Worm (Caenorhabditis elegans) whole organism, young adult: ENCODE data around the gene fkh-2.
A peak's percentile ranks its signal among the peaks of the same experiment; 100 is the strongest.

Source experiments
- C06A6.2 ChIP-seq: fragments of 200-800 bp; sonication (Bioruptor generic); conservative IDR thresholded peaks from 2 replicates; pipeline ENCODE4 v1.3.6; 2022; ENCODE audit warnings: missing genetic modification characterization, missing compliant biosample characterization
- F10E7.11 ChIP-seq: sonication (generic microtip); optimal IDR thresholded peaks from 2 replicates; lab custom pipeline; 2017; ENCODE audit warnings: mild to moderate bottlenecking, missing genetic modification characterization, moderate library complexity, missing compliant biosample characterization
- F39B2.1 ChIP-seq: fragments of 200-800 bp; sonication (Bioruptor generic); IDR thresholded peaks from 2 replicates; pipeline ENCODE4 v1.3.6; 2022; ENCODE audit warnings: missing genetic modification reagents, missing genetic modification characterization, missing compliant biosample characterization
- F55B11.4 ChIP-seq: sonication (generic microtip); optimal IDR thresholded peaks from 2 replicates; lab custom pipeline; 2016; ENCODE audit warnings: missing compliant biosample characterization, missing genetic modification characterization, borderline replicate concordance; ENCODE audit not compliant: insufficient read depth
- K11D2.4 ChIP-seq: fragments of 200-800 bp; sonication (Bioruptor generic); IDR thresholded peaks from 2 replicates; pipeline ENCODE4 v1.3.6; 2022; ENCODE audit warnings: missing genetic modification reagents, missing genetic modification characterization, missing compliant biosample characterization
- K12H6.12 ChIP-seq: fragments of 200-800 bp; sonication (Bioruptor generic); optimal IDR thresholded peaks from 2 replicates; lab custom pipeline; 2018; ENCODE audit warnings: mild to moderate bottlenecking, missing genetic modification characterization, missing compliant biosample characterization
- T07F8.4 ChIP-seq: sonication (generic microtip); optimal IDR thresholded peaks from 2 replicates; lab custom pipeline; 2016; ENCODE audit warnings: mild to moderate bottlenecking, missing genetic modification characterization, moderate library complexity, missing compliant biosample characterization
- T26A5.8 ChIP-seq: sonication (generic microtip); optimal IDR thresholded peaks from 2 replicates; lab custom pipeline; 2016; ENCODE audit warnings: missing genetic modification characterization, missing compliant biosample characterization
- Y53G8AR.9 ChIP-seq: fragments of 200-800 bp; sonication (Bioruptor generic); conservative IDR thresholded peaks from 2 replicates; pipeline ENCODE4 v1.3.6; 2022; ENCODE audit warnings: missing genetic modification reagents, missing genetic modification characterization, missing compliant biosample characterization
- ZK185.1 ChIP-seq: sonication (generic microtip); optimal IDR thresholded peaks from 2 replicates; lab custom pipeline; 2016; ENCODE audit warnings: mild to moderate bottlenecking, missing genetic modification characterization, missing compliant biosample characterization; ENCODE audit not compliant: poor library complexity, severe bottlenecking
- attf-3 ChIP-seq: fragments of 200-800 bp; sonication (Bioruptor generic); conservative IDR thresholded peaks from 2 replicates; pipeline ENCODE4 v1.3.6; 2022; ENCODE audit warnings: missing genetic modification reagents, missing genetic modification characterization, missing compliant biosample characterization
- attf-5 ChIP-seq: fragments of 200-800 bp; sonication (Bioruptor generic); optimal IDR thresholded peaks from 2 replicates; lab custom pipeline; 2018; ENCODE audit warnings: mild to moderate bottlenecking, missing genetic modification characterization, missing compliant biosample characterization
- cebp-2 ChIP-seq: fragments of 200-800 bp; sonication (Bioruptor generic); IDR thresholded peaks from 2 replicates; pipeline ENCODE4 v1.3.6; 2022; ENCODE audit warnings: missing genetic modification characterization, missing compliant biosample characterization
- ceh-27 ChIP-seq: fragments of 200-800 bp; sonication (Bioruptor generic); optimal IDR thresholded peaks from 2 replicates; lab custom pipeline; 2018; ENCODE audit warnings: mild to moderate bottlenecking, missing genetic modification characterization, moderate library complexity, missing compliant biosample characterization
- ceh-40 ChIP-seq: fragments of 200-800 bp; sonication (Bioruptor generic); IDR thresholded peaks from 2 replicates; pipeline ENCODE4 v1.3.6; 2022; ENCODE audit warnings: missing genetic modification characterization, missing compliant biosample characterization
- die-1 ChIP-seq: sonication (generic microtip); optimal IDR thresholded peaks from 2 replicates; lab custom pipeline; 2016; ENCODE audit warnings: missing genotype, mild to moderate bottlenecking, missing genetic modification characterization, missing compliant biosample characterization
- dpl-1 ChIP-seq: fragments of 150-350 bp; optimal IDR thresholded peaks from 2 replicates; lab custom pipeline; 2014; ENCODE audit warnings: missing biosample characterization, missing genetic modification reagents, missing genetic modification characterization
- efl-1 ChIP-seq: fragments of 150-350 bp; optimal IDR thresholded peaks from 2 replicates; lab custom pipeline; 2014; ENCODE audit warnings: missing biosample characterization, missing genetic modification reagents, missing genetic modification characterization
- egl-18 ChIP-seq: fragments of 200-800 bp; sonication (Bioruptor generic); IDR thresholded peaks from 2 replicates; pipeline ENCODE4 v1.3.6; 2022; ENCODE audit warnings: missing genetic modification reagents, missing genetic modification characterization, missing compliant biosample characterization
- egl-44 ChIP-seq: fragments of 200-800 bp; sonication (Bioruptor generic); IDR thresholded peaks from 2 replicates; pipeline ENCODE4 v1.3.6; 2022; ENCODE audit warnings: missing genetic modification reagents, missing genetic modification characterization, missing compliant biosample characterization
- fkh-3 ChIP-seq: sonication (generic microtip); optimal IDR thresholded peaks from 2 replicates; lab custom pipeline; 2016; ENCODE audit warnings: mild to moderate bottlenecking, missing genetic modification characterization, missing compliant biosample characterization
- hlh-26 ChIP-seq: fragments of 200-800 bp; sonication (Bioruptor generic); conservative IDR thresholded peaks from 2 replicates; pipeline ENCODE4 v1.3.6; 2022; ENCODE audit warnings: missing genetic modification reagents, missing genetic modification characterization, missing compliant biosample characterization
- hsf-1 ChIP-seq: fragments of 200-800 bp; sonication (Bioruptor generic); IDR thresholded peaks from 2 replicates; pipeline ENCODE4 v1.3.6; 2022; ENCODE audit warnings: missing genetic modification reagents, missing genetic modification characterization, missing compliant biosample characterization
- let-607 ChIP-seq, 2 experiments: fragments of 200-800 bp in 1 of 2; sonication (Bioruptor generic) in 1 of 2; sonication (generic microtip) in 1 of 2; optimal IDR thresholded peaks; 2 replicates each; lab custom pipeline; 2016 to 2018; ENCODE audit warnings: mild to moderate bottlenecking in 2 of 2, missing compliant biosample characterization in 2 of 2, missing genetic modification characterization in 2 of 2, moderate library complexity in 2 of 2, missing genotype in 1 of 2
- lin-35 ChIP-seq, 3 experiments: fragments of 150-350 bp in 2 of 3; sonication (generic microtip) in 1 of 3; optimal IDR thresholded peaks; 2 replicates each; lab custom pipeline; 2014 to 2018; ENCODE audit warnings: missing biosample characterization in 3 of 3, missing genetic modification characterization in 3 of 3, missing genetic modification reagents in 3 of 3
- lin-40 ChIP-seq: sonication (generic microtip); optimal IDR thresholded peaks from 2 replicates; lab custom pipeline; 2016; ENCODE audit warnings: missing genetic modification characterization, mild to moderate bottlenecking, missing compliant biosample characterization, missing genotype, missing genetic modification reagents
- lsy-27 ChIP-seq: sonication (generic microtip); optimal IDR thresholded peaks from 2 replicates; lab custom pipeline; 2017; ENCODE audit warnings: missing genetic modification characterization, mild to moderate bottlenecking, missing compliant biosample characterization, antibody characterized with exemption, missing genotype, borderline replicate concordance; ENCODE audit not compliant: insufficient read depth
- madf-3 ChIP-seq: fragments of 200-800 bp; sonication (Bioruptor generic); IDR thresholded peaks from 2 replicates; pipeline ENCODE4 v1.3.6; 2022; ENCODE audit warnings: missing genetic modification reagents, missing genetic modification characterization, missing compliant biosample characterization
- mel-28 ChIP-seq: sonication (generic microtip); optimal IDR thresholded peaks from 2 replicates; lab custom pipeline; 2016; ENCODE audit warnings: borderline replicate concordance, mild to moderate bottlenecking, missing genetic modification characterization, missing compliant biosample characterization
- nfya-1 ChIP-seq: sonication (generic microtip); optimal IDR thresholded peaks from 2 replicates; lab custom pipeline; 2017; ENCODE audit warnings: antibody characterized with exemption, missing compliant biosample characterization, missing genetic modification characterization, borderline replicate concordance; ENCODE audit not compliant: insufficient read depth
- nfya-2 ChIP-seq: fragments of 200-800 bp; sonication (Bioruptor generic); IDR thresholded peaks from 2 replicates; pipeline ENCODE4 v1.3.6; 2022; ENCODE audit warnings: missing genetic modification reagents, missing genetic modification characterization, missing compliant biosample characterization
- nhr-27 ChIP-seq: fragments of 200-800 bp; sonication (Bioruptor generic); optimal IDR thresholded peaks from 2 replicates; lab custom pipeline; 2018; ENCODE audit warnings: mild to moderate bottlenecking, missing genetic modification characterization, moderate library complexity, missing compliant biosample characterization
- rcor-1 ChIP-seq: fragments of 200-800 bp; sonication (Bioruptor generic); IDR thresholded peaks from 2 replicates; pipeline ENCODE4 v1.3.6; 2022; ENCODE audit warnings: missing genetic modification reagents, missing genetic modification characterization, missing compliant biosample characterization
- rec-8 ChIP-seq, 2 experiments: sonication (generic microtip); optimal IDR thresholded peaks; 2 replicates each; lab custom pipeline; 2016; ENCODE audit warnings: mild to moderate bottlenecking in 2 of 2, missing genetic modification characterization in 2 of 2, missing genetic modification reagents in 2 of 2, missing genotype in 2 of 2, missing biosample characterization in 1 of 2, missing compliant biosample characterization in 1 of 2, moderate library complexity in 1 of 2
- snpc-1.1 ChIP-seq: sonication (generic microtip); optimal IDR thresholded peaks from 2 replicates; lab custom pipeline; 2017; ENCODE audit warnings: missing genetic modification characterization, mild to moderate bottlenecking, missing compliant biosample characterization, antibody characterized with exemption, moderate library complexity, missing genotype, missing genetic modification reagents; ENCODE audit not compliant: insufficient read depth
- tbp1 ChIP-seq: fragments of 200-800 bp; sonication (Bioruptor generic); optimal IDR thresholded peaks from 2 replicates; lab custom pipeline; 2018; ENCODE audit warnings: mild to moderate bottlenecking, missing genetic modification characterization, missing compliant biosample characterization
- unc-62 ChIP-seq: fragments of 150-350 bp; optimal IDR thresholded peaks from 2 replicates; lab custom pipeline; 2014; ENCODE audit warnings: missing biosample characterization, missing genetic modification reagents, missing genetic modification characterization
- zfh-2 ChIP-seq: fragments of 200-800 bp; sonication (Bioruptor generic); conservative IDR thresholded peaks from 2 replicates; pipeline ENCODE4 v1.3.6; 2022; ENCODE audit warnings: missing genetic modification reagents, missing genetic modification characterization, missing compliant biosample characterization
- zim-3 ChIP-seq: sonication (generic microtip); optimal IDR thresholded peaks from 2 replicates; lab custom pipeline; 2017; ENCODE audit warnings: mild to moderate bottlenecking, missing genetic modification characterization, moderate library complexity, missing compliant biosample characterization
- ztf-28 ChIP-seq: fragments of 200-800 bp; sonication (Bioruptor generic); IDR thresholded peaks from 2 replicates; pipeline ENCODE4 v1.3.6; 2022; ENCODE audit warnings: missing genetic modification reagents, missing genetic modification characterization, missing compliant biosample characterization
- ztf-6 ChIP-seq: fragments of 200-800 bp; sonication (Bioruptor generic); IDR thresholded peaks from 2 replicates; pipeline ENCODE4 v1.3.6; 2022; ENCODE audit warnings: missing genetic modification reagents, missing genetic modification characterization, missing compliant biosample characterization

The fkh-2 gene

ce11 chrX:3714797-3715196, 27.3 kb downstream of the fkh-2 start, which contains the start of gene C01C4.2:
C01C4.2 (plus strand) TSS chrX:3715097.
- TF ChIP-seq F39B2.1 (GFP tag; lab: Robert Waterston, UW), result no peak
- TF ChIP-seq nhr-27 (tag; lab: Kevin White, UChicago), result no peak
- no peak for TF ChIP-seq die-1 (tag; lab: Kevin White, UChicago)
- TF ChIP-seq zim-3 (tag; lab: Kevin White, UChicago), result no peak
- TF ChIP-seq egl-18, result no peak
- no peak for TF ChIP-seq zfh-2
- no peak for TF ChIP-seq madf-3 (GFP tag; lab: Robert Waterston, UW)
- TF ChIP-seq mel-28 (tag; lab: Kevin White, UChicago), result no peak
- no peak for TF ChIP-seq nfya-1 (tag; lab: Kevin White, UChicago)
- no peak for TF ChIP-seq hlh-26 (GFP tag; lab: Robert Waterston, UW)
- TF ChIP-seq fkh-3 (tag; lab: Kevin White, UChicago), result no peak
- TF ChIP-seq attf-3 (GFP tag; lab: Robert Waterston, UW), result no peak
- TF ChIP-seq rcor-1 (GFP tag; lab: Robert Waterston, UW), result no peak
- no peak for TF ChIP-seq ceh-40
- no peak for TF ChIP-seq Y53G8AR.9
- TF ChIP-seq dpl-1, result no peak
- no peak for TF ChIP-seq tbp1 (GFP tag; lab: Kevin White, UChicago)

- no peak for TF ChIP-seq let-607 (tag; optimal IDR thresholded peaks at IDR 0.05; lab: Kevin White, UChicago)
- no peak for TF ChIP-seq ceh-40
- no peak for TF ChIP-seq lin-40 (tag; lab: Kevin White, UChicago)
- TF ChIP-seq K11D2.4, result 0 out of 2 replicates have a peak, but pooled peaks have one; percentile 13
- TF ChIP-seq zfh-2, result no peak
- no peak for TF ChIP-seq attf-5 (GFP tag; lab: Kevin White, UChicago)
- TF ChIP-seq K12H6.12 (tag; lab: Kevin White, UChicago), result peak; percentile 27
- TF ChIP-seq ZK185.1 (tag; lab: Kevin White, UChicago), result no peak
- TF ChIP-seq, all 124 proteins: peak for 2
Observed at ce11 chrX:3711581-3712101, 30.5 kb downstream of the fkh-2 start.

DNA sequence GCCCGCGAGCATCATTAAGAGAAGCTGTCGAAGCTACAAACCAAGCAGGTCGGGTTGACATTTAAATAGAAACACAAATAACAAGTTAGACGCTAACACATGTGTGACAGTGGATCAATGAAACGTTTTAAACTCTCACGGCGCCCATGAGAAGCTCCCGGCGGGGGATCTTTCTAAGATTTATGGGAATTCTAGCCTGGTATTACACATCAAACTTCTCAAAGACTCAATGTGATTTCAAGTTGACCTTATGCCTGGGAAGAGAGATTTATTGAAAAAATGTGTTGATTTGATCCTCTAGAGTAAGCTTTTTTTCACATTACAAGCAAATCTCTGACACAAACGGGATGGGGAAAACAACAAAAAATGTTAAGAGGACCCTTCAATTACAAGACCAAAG, 32.4 kb downstream of the fkh-2 start:
- TF ChIP-seq T07F8.4 (no peak), lsy-27 (tag; lab: Kevin White, UChicago) (no peak), T26A5.8 (tag; lab: Kevin White, UChicago) (no peak), ztf-28 (no peak), F10E7.11 (tag; lab: Kevin White, UChicago) (no peak), efl-1 (GFP tag; lab: Kevin White, UChicago) (no peak), ceh-40 (no peak), nfya-2 (GFP tag; lab: Robert Waterston, UW) (no peak), unc-62 (no peak), ztf-6 (GFP tag; lab: Robert Waterston, UW) (no peak), lin-35 (GFP tag; optimal IDR thresholded peaks at IDR 0.05; lab: Kevin White, UChicago) (no peak), F55B11.4 (tag; lab: Kevin White, UChicago) (no peak), hsf-1 (GFP tag; lab: Robert Waterston, UW) (no peak), cebp-2 (GFP tag; lab: Robert Waterston, UW) (no peak), snpc-1.1 (tag; lab: Kevin White, UChicago) (no peak), rec-8 (tag; optimal IDR thresholded peaks at IDR 0.05; lab: Kevin White, UChicago) (no peak), ceh-27 (GFP tag; lab: Kevin White, UChicago) (no peak), egl-44 (GFP tag; lab: Robert Waterston, UW) (no peak), C06A6.2 (GFP tag; lab: Robert Waterston, UW) (no peak)
